Fruit fly (Drosophila melanogaster): ENCODE results near the gene Mat89Ba.
A peak's percentile ranks its signal among the peaks of the same experiment; 100 is the strongest.

dm6 chr3R:16249829-16250814 is 22.1 kb downstream of the Mat89Ba start:
- TF ChIP-seq CG34367 (tag; optimal IDR thresholded peaks at IDR 0.05), result peak; percentile 46
- TF ChIP-seq CG32121 (GFP tag; IDR thresholded peaks at IDR 0.05), result no peak
- TF ChIP-seq EcR (GFP tag; optimal IDR thresholded peaks at IDR 0.05), result peak; percentile 94
- TF ChIP-seq Snoo (tag; optimal IDR thresholded peaks at IDR 0.05), result peak; percentile 36
- TF ChIP-seq D1 (tag; optimal IDR thresholded peaks at IDR 0.05), result no peak
- TF ChIP-seq rn (GFP tag; IDR thresholded peaks at IDR 0.05), result no peak
- no peak for TF ChIP-seq CG17806 (tag; optimal IDR thresholded peaks at IDR 0.05)
- TF ChIP-seq CG9948 (tag; optimal IDR thresholded peaks at IDR 0.05), result no peak
- no peak for TF ChIP-seq fd96Ca (GFP tag; IDR thresholded peaks at IDR 0.05)
- no peak for TF ChIP-seq CG12605 (GFP tag; IDR thresholded peaks at IDR 0.05)
- TF ChIP-seq Pif1A (GFP tag; optimal IDR thresholded peaks at IDR 0.05), result peak; percentile 51
- no peak for TF ChIP-seq CG10348 (GFP tag; IDR thresholded peaks at IDR 0.05)

Measured in whole organism, pupa.